Fruit fly (Drosophila melanogaster) whole organism, pupa: ENCODE data around the gene CG2218.

Experiments
- CG13204 ChIP-seq: fragments of 200-800 bp; sonication (Bioruptor generic); optimal IDR thresholded peaks from 2 replicates; lab custom pipeline; 2018; ENCODE audit warnings: missing biosample characterization, mild to moderate bottlenecking, missing genetic modification characterization, moderate library complexity
- CG34367 ChIP-seq: fragments of 200-800 bp; sonication (Bioruptor generic); optimal IDR thresholded peaks from 2 replicates; lab custom pipeline; 2018; ENCODE audit warnings: missing biosample characterization, mild to moderate bottlenecking, missing genetic modification characterization

dm6 chr3R:30391098-30391497, 37.0 kb downstream of the CG2218 start:
- TF ChIP-seq CG13204 (GFP tag; lab: Kevin White, UChicago) (no peak), CG34367 (no peak)
